Worm (Caenorhabditis elegans) whole organism, mixed stage, embryonic: ENCODE data around the gene Y54G9A.9.

ENCODE experiments used
- elt-1 ChIP-seq: sonication (generic microtip); optimal IDR thresholded peaks from 2 replicates; lab custom pipeline; 2017; ENCODE audit warnings: missing genetic modification characterization, mild to moderate bottlenecking, missing compliant biosample characterization, antibody characterized with exemption, moderate library complexity, borderline replicate concordance; ENCODE audit not compliant: insufficient read depth
- nhr-28 ChIP-seq: fragments of 150-350 bp; optimal IDR thresholded peaks from 2 replicates; lab custom pipeline; 2014; ENCODE audit warnings: missing biosample characterization, missing genetic modification characterization
- unc-39 ChIP-seq: fragments of 150-350 bp; optimal IDR thresholded peaks from 2 replicates; lab custom pipeline; 2014; ENCODE audit warnings: missing biosample characterization, missing genetic modification characterization
- zip-8 ChIP-seq: fragments of 150-350 bp; optimal IDR thresholded peaks from 2 replicates; lab custom pipeline; 2014; ENCODE audit warnings: missing biosample characterization, missing genetic modification characterization
- ztf-11 ChIP-seq: fragments of 150-350 bp; optimal IDR thresholded peaks from 2 replicates; lab custom pipeline; 2014; ENCODE audit warnings: missing biosample characterization, missing genetic modification characterization

DNA sequence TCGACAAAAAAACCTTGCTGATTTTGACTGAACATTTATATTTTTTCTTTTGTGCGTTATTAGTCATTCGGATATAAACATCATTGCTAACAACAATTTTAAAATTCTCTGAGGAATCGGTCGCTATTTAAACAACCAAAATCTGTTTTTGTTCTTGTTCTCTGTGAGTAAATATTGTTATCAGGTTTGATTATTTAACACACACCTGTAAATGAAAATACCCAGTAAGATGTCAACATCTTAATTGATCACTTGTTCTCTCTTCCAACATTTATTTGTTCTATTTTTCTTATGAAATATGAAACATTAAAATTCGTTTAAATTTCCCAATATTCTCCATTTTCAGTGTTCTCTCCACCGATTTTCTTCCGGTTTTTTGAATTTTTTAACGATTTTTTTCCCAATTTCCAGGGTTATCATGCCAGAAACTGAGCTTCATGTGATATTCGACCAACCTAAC is 33.5 kb downstream of the Y54G9A.9 start, which contains the start of gene arrd-11:
- TF ChIP-seq ztf-11 (tag; lab: Kevin White, UChicago) (no peak), unc-39 (tag; lab: Kevin White, UChicago) (no peak), nhr-28 (tag; lab: Kevin White, UChicago) (no peak), elt-1 (tag; lab: Kevin White, UChicago) (no peak), zip-8 (tag; lab: Kevin White, UChicago) (no peak)
